Worm (Caenorhabditis elegans) whole organism, L3 larva: Measurements from ENCODE around the gene R01E6.5.

Experiments used
- ZK546.5 ChIP-seq: sonication (generic microtip); optimal IDR thresholded peaks from 2 replicates; lab custom pipeline; 2017; ENCODE audit warnings: missing biosample characterization, missing genetic modification characterization
- ceh-82 ChIP-seq: fragments of 150-350 bp; optimal IDR thresholded peaks from 2 replicates; lab custom pipeline; 2014; ENCODE audit warnings: missing biosample characterization, missing genetic modification characterization
- ceh-9 ChIP-seq: sonication (generic microtip); optimal IDR thresholded peaks from 2 replicates; lab custom pipeline; 2018; ENCODE audit warnings: missing biosample characterization, missing genetic modification characterization
- egl-27 ChIP-seq: sonication (generic microtip); optimal IDR thresholded peaks from 4 replicates; lab custom pipeline; 2017; ENCODE audit warnings: missing biosample characterization, missing genetic modification reagents, missing genetic modification characterization
- elt-3 ChIP-seq, 3 experiments: fragments of 150-350 bp in 1 of 3; sonication (generic microtip) in 2 of 3; optimal IDR thresholded peaks; 2 replicates in 2 of 3; 4 replicates in 1 of 3; lab custom pipeline; 2014 to 2017; ENCODE audit warnings: missing biosample characterization in 3 of 3, missing genetic modification characterization in 3 of 3
- fos-1 ChIP-seq: fragments of 150-350 bp; optimal IDR thresholded peaks from 2 replicates; lab custom pipeline; 2014; ENCODE audit warnings: missing biosample characterization, missing genetic modification characterization
- mdl-1 ChIP-seq: fragments of 150-350 bp; optimal IDR thresholded peaks from 2 replicates; lab custom pipeline; 2014; ENCODE audit warnings: missing biosample characterization, missing genetic modification characterization
- nhr-77 ChIP-seq: fragments of 150-350 bp; optimal IDR thresholded peaks from 2 replicates; lab custom pipeline; 2014; ENCODE audit warnings: missing biosample characterization, missing genetic modification characterization

ce11 chrX:13558667-13559066 lies 21.8 kb downstream of the R01E6.5 start:
- TF ChIP-seq ceh-82 (no peak), fos-1 (no peak), egl-27 (tag; lab: Kevin White, UChicago) (no peak), nhr-77 (tag; lab: Kevin White, UChicago) (no peak), elt-3 (tag; optimal IDR thresholded peaks at IDR 0.05; lab: Kevin White, UChicago) (no peak), ZK546.5 (tag; lab: Kevin White, UChicago) (no peak), ceh-9 (no peak), mdl-1 (tag; lab: Kevin White, UChicago) (no peak)
